Fruit fly (Drosophila melanogaster): Measurements from ENCODE around the gene CG13318.

The CG13318 gene

dm6 chr3R:8747871-8748775 is 24.4 kb downstream of the CG13318 start:
- TF ChIP-seq bcd (GFP tag; optimal IDR thresholded peaks at IDR 0.05) (peak; percentile 11), rib (GFP tag; IDR thresholded peaks at IDR 0.05) (peak; percentile 38; the same call in 1 of the 2 replicates), CG14014 (GFP tag; IDR thresholded peaks at IDR 0.05) (0 out of 2 replicates have a peak, but pooled peaks have one; percentile 10), Rfx (GFP tag; IDR thresholded peaks at IDR 0.05) (0 out of 2 replicates have a peak, but pooled peaks have one; percentile 6), Hr3 (GFP tag; optimal IDR thresholded peaks at IDR 0.05) (no peak), Fer3 (tag; optimal IDR thresholded peaks at IDR 0.05) (peak; percentile 21), HHEX (GFP tag; optimal IDR thresholded peaks at IDR 0.05) (peak; percentile 1), CG2120 (GFP tag; optimal IDR thresholded peaks at IDR 0.05) (peak; percentile 3), CG18599 (GFP tag; optimal IDR thresholded peaks at IDR 0.05) (peak; percentile 53), Med (GFP tag) (peak; percentile 64), Drgx (GFP tag; IDR thresholded peaks at IDR 0.05) (peak; percentile 72; the same call in 1 of the 2 replicates), Dbx (GFP tag; IDR thresholded peaks at IDR 0.05) (0 out of 3 replicates have a peak, but pooled peaks have one; percentile 34), pfk (GFP tag; optimal IDR thresholded peaks at IDR 0.05) (no peak), cg (GFP tag; optimal IDR thresholded peaks at IDR 0.05) (peak; percentile 81), Ravus (GFP tag; IDR thresholded peaks at IDR 0.05) (no peak), Atf6 (GFP tag; IDR thresholded peaks at IDR 0.05) (0 out of 2 replicates have a peak, but pooled peaks have one; percentile 14), Sox102F (GFP tag; optimal IDR thresholded peaks at IDR 0.05) (no peak), bigmax (GFP tag; optimal IDR thresholded peaks at IDR 0.05) (no peak), cwo (GFP tag; optimal IDR thresholded peaks at IDR 0.05) (peak; percentile 14), CG6765 (GFP tag; optimal IDR thresholded peaks at IDR 0.05) (peak; percentile 16), stc (GFP tag; IDR thresholded peaks at IDR 0.05) (0 out of 2 replicates have a peak, but pooled peaks have one; percentile 28), Hmr (GFP tag; optimal IDR thresholded peaks at IDR 0.05) (peak; percentile 42), CG31224 (GFP tag; IDR thresholded peaks at IDR 0.05) (0 out of 2 replicates have a peak, but pooled peaks have one; percentile 23), nmo (GFP tag; optimal IDR thresholded peaks at IDR 0.05) (peak; percentile 10), Usf (GFP tag; optimal IDR thresholded peaks at IDR 0.05) (peak; percentile 1), lilli (GFP tag; optimal IDR thresholded peaks at IDR 0.05) (peak; percentile 14), Sin3A (optimal IDR thresholded peaks at IDR 0.05) (peak; percentile 9), crol (GFP tag; IDR thresholded peaks at IDR 0.05) (no peak), mld (GFP tag; IDR thresholded peaks at IDR 0.05; ENCODE audit: partially characterized antibody) (0 out of 3 replicates have a peak, but pooled peaks have one; percentile 1), CG10543 (GFP tag; optimal IDR thresholded peaks at IDR 0.05) (peak; percentile 2), Xbp1 (GFP tag; optimal IDR thresholded peaks at IDR 0.05) (no peak), disco-r (GFP tag; optimal IDR thresholded peaks at IDR 0.05) (no peak), CG9437 (GFP tag; optimal IDR thresholded peaks at IDR 0.05) (peak; percentile 92), grn (GFP tag; optimal IDR thresholded peaks at IDR 0.05) (no peak), cas (GFP tag; IDR thresholded peaks at IDR 0.05) (no peak), lbe (GFP tag; optimal IDR thresholded peaks at IDR 0.05) (peak; percentile 28), twi (tag; optimal IDR thresholded peaks at IDR 0.05) (no peak), inv (GFP tag; IDR thresholded peaks at IDR 0.05; ENCODE audit: partially characterized antibody) (no peak), so (GFP tag; IDR thresholded peaks at IDR 0.05) (0 out of 3 replicates have a peak, but pooled peaks have one; percentile 37), NC2β (GFP tag; optimal IDR thresholded peaks at IDR 0.05) (no peak), corto (GFP tag; optimal IDR thresholded peaks at IDR 0.05) (peak; percentile 69), CG9727 (GFP tag; optimal IDR thresholded peaks at IDR 0.05) (peak; percentile 33), CG15479 (GFP tag; optimal IDR thresholded peaks at IDR 0.05) (peak; percentile 53), CG4360 (GFP tag; IDR thresholded peaks at IDR 0.05) (no peak), nerfin-1 (tag; optimal IDR thresholded peaks at IDR 0.05) (peak; percentile 97), CG14860 (GFP tag; IDR thresholded peaks at IDR 0.05; ENCODE audit: partially characterized antibody) (0 out of 3 replicates have a peak, but pooled peaks have one; percentile 2), CG7556 (GFP tag; optimal IDR thresholded peaks at IDR 0.05) (peak; percentile 10)

All from whole organism, embryonic.